Worm (Caenorhabditis elegans) whole organism, L1 larva: Measurements from ENCODE around the gene fbxa-75.

Experiments used
- egl-27 ChIP-seq, 2 experiments: fragments of 150-350 bp in 1 of 2; sonication (generic microtip); optimal IDR thresholded peaks; 3 replicates each; lab custom pipeline; 2017 to 2018; ENCODE audit warnings: missing biosample characterization in 2 of 2, missing genetic modification characterization in 2 of 2, missing genetic modification reagents in 2 of 2
- fkh-10 ChIP-seq: sonication (generic microtip); optimal IDR thresholded peaks from 2 replicates; lab custom pipeline; 2017; ENCODE audit warnings: missing biosample characterization, missing genetic modification reagents, missing genetic modification characterization
- fos-1 ChIP-seq: fragments of 150-350 bp; optimal IDR thresholded peaks from 2 replicates; lab custom pipeline; 2014; ENCODE audit warnings: missing biosample characterization, missing genetic modification characterization
- jun-1 ChIP-seq: fragments of 150-350 bp; optimal IDR thresholded peaks from 2 replicates; lab custom pipeline; 2014; ENCODE audit warnings: missing biosample characterization, missing genetic modification reagents, missing genetic modification characterization
- lin-15B ChIP-seq: fragments of 150-350 bp; sonication (generic microtip); optimal IDR thresholded peaks from 3 replicates; lab custom pipeline; 2014; ENCODE audit warnings: missing biosample characterization, missing genetic modification characterization
- lin-39 ChIP-seq: fragments of 150-350 bp; optimal IDR thresholded peaks from 2 replicates; lab custom pipeline; 2014; ENCODE audit warnings: missing biosample characterization, missing genetic modification reagents, missing genetic modification characterization
- mdl-1 ChIP-seq, 2 experiments: fragments of 150-350 bp; optimal IDR thresholded peaks; 2 replicates each; lab custom pipeline; 2014 to 2017; ENCODE audit warnings: missing biosample characterization in 2 of 2, missing genetic modification characterization in 2 of 2, inconsistent platforms in 1 of 2
- sptf-1 ChIP-seq: fragments of 150-350 bp; optimal IDR thresholded peaks from 2 replicates; lab custom pipeline; 2014; ENCODE audit warnings: missing biosample characterization, missing genetic modification characterization
- ztf-11 ChIP-seq, 2 experiments: sonication (generic microtip); optimal IDR thresholded peaks; 2 replicates each; lab custom pipeline; 2016 to 2017; ENCODE audit warnings: missing genetic modification characterization in 2 of 2, missing biosample characterization in 1 of 2, missing compliant biosample characterization in 1 of 2

- TF ChIP-seq fkh-10 (GFP tag; lab: Kevin White, UChicago) (no peak), egl-27 (tag; optimal IDR thresholded peaks at IDR 0.05; lab: Kevin White, UChicago) (no peak), mdl-1 (tag; optimal IDR thresholded peaks at IDR 0.05; lab: Kevin White, UChicago) (no peak), jun-1 (tag; lab: Kevin White, UChicago) (no peak), lin-15B (tag; lab: Kevin White, UChicago) (no peak), lin-39 (tag; lab: Kevin White, UChicago) (no peak), ztf-11 (tag; optimal IDR thresholded peaks at IDR 0.05; lab: Kevin White, UChicago) (no peak), fos-1 (no peak), sptf-1 (tag; lab: Kevin White, UChicago) (no peak)
Observed at ce11 chrIII:1331894-1332293, 28.4 kb downstream of the fbxa-75 start, which contains the start of gene Y82E9BL.19.
